Fruit fly (Drosophila melanogaster) whole organism, adult: Measurements from ENCODE around the gene CG9518.

Experiments used
- CG11617 ChIP-seq: fragments of 200-800 bp; sonication (Bioruptor generic); optimal IDR thresholded peaks from 2 replicates; lab custom pipeline; 2017; ENCODE audit warnings: mild to moderate bottlenecking, missing biosample characterization, missing genetic modification reagents, missing genetic modification characterization
- CG12768 ChIP-seq: fragments of 200-800 bp; sonication (Bioruptor generic); optimal IDR thresholded peaks from 2 replicates; lab custom pipeline; 2017; ENCODE audit warnings: missing biosample characterization, missing genetic modification characterization, mild to moderate bottlenecking, moderate library complexity, missing genetic modification reagents
- CG14711 ChIP-seq: fragments of 200-800 bp; sonication (Bioruptor generic); optimal IDR thresholded peaks from 2 replicates; lab custom pipeline; 2018; ENCODE audit warnings: missing biosample characterization, mild to moderate bottlenecking, missing genetic modification characterization, moderate library complexity
- CG5204 ChIP-seq: fragments of 200-800 bp; sonication (Bioruptor generic); optimal IDR thresholded peaks from 2 replicates; lab custom pipeline; 2016; ENCODE audit warnings: missing biosample characterization, missing genetic modification characterization
- CG7101 ChIP-seq: fragments of 200-800 bp; sonication (Bioruptor generic); optimal IDR thresholded peaks from 2 replicates; lab custom pipeline; 2018; ENCODE audit warnings: missing biosample characterization, mild to moderate bottlenecking, missing genetic modification characterization, moderate library complexity
- Clk ChIP-seq: fragments of 200-800 bp; sonication (Bioruptor generic); optimal IDR thresholded peaks from 2 replicates; lab custom pipeline; 2017; ENCODE audit warnings: missing biosample characterization, missing genetic modification characterization
- Crg-1 ChIP-seq: fragments of 200-800 bp; sonication (Bioruptor generic); optimal IDR thresholded peaks from 2 replicates; lab custom pipeline; 2016; ENCODE audit warnings: missing biosample characterization, missing genetic modification characterization
- Hr96 ChIP-seq: fragments of 200-800 bp; sonication (Bioruptor generic); optimal IDR thresholded peaks from 2 replicates; lab custom pipeline; 2016; ENCODE audit warnings: missing biosample characterization, missing genetic modification characterization
- Mnt ChIP-seq: fragments of 200-800 bp; sonication (Bioruptor generic); optimal IDR thresholded peaks from 2 replicates; lab custom pipeline; 2016; ENCODE audit warnings: missing biosample characterization, mild to moderate bottlenecking, missing genetic modification characterization
- bab1 ChIP-seq: fragments of 200-800 bp; sonication (Bioruptor generic); optimal IDR thresholded peaks from 3 replicates; lab custom pipeline; 2019; ENCODE audit warnings: missing biosample characterization, mild to moderate bottlenecking, missing genetic modification characterization, moderate library complexity
- cnc ChIP-seq, 2 experiments: fragments of >200 bp; optimal IDR thresholded peaks; 2 replicates each; lab custom pipeline; 2017
- kay ChIP-seq: fragments of 200-800 bp; sonication (Bioruptor generic); peaks from one replicate; lab custom pipeline; 2016; ENCODE audit warnings: missing biosample characterization, missing genetic modification characterization, borderline replicate concordance
- ovo ChIP-seq: fragments of 200-800 bp; sonication (Bioruptor generic); optimal IDR thresholded peaks from 2 replicates; lab custom pipeline; 2016; ENCODE audit warnings: missing biosample characterization, missing genetic modification characterization
- pad ChIP-seq: fragments of 200-800 bp; sonication (Bioruptor generic); optimal IDR thresholded peaks from 3 replicates; lab custom pipeline; 2017; ENCODE audit warnings: missing biosample characterization, missing genetic modification characterization, mild to moderate bottlenecking, moderate library complexity, missing genetic modification reagents
- tj ChIP-seq: fragments of 200-800 bp; sonication (Bioruptor generic); optimal IDR thresholded peaks from 3 replicates; lab custom pipeline; 2017; ENCODE audit warnings: missing biosample characterization, mild to moderate bottlenecking, missing genetic modification characterization, moderate library complexity
- toe ChIP-seq: fragments of 200-800 bp; sonication (Bioruptor generic); optimal IDR thresholded peaks from 2 replicates; lab custom pipeline; 2016; ENCODE audit warnings: missing biosample characterization, missing genetic modification characterization

CG9518 gene

dm6 chrX:14825470-14825787 lies 45.6 kb downstream of the CG9518 start:
- TF ChIP-seq tj (GFP tag; lab: Kevin White, UChicago): no peak
- no peak for TF ChIP-seq Clk (GFP tag; lab: Kevin White, UChicago)
- no peak for TF ChIP-seq Hr96 (GFP tag; lab: Kevin White, UChicago)
- TF ChIP-seq ovo (GFP tag; lab: Kevin White, UChicago): no peak
- no peak for TF ChIP-seq kay (GFP tag; lab: Kevin White, UChicago)
- TF ChIP-seq CG5204 (GFP tag; lab: Kevin White, UChicago): no peak
- no peak for TF ChIP-seq CG11617 (GFP tag; lab: Kevin White, UChicago)
- TF ChIP-seq Mnt (GFP tag; lab: Kevin White, UChicago): no peak
- no peak for TF ChIP-seq toe (GFP tag; lab: Kevin White, UChicago)
- no peak for TF ChIP-seq CG7101 (tag; lab: Kevin White, UChicago)

dm6 chrX:14824690-14825469 lies 46.1 kb downstream of the CG9518 start:
- TF ChIP-seq kay (GFP tag; lab: Kevin White, UChicago) (no peak), bab1 (GFP tag; lab: Kevin White, UChicago) (no peak), CG11617 (GFP tag; lab: Kevin White, UChicago) (no peak), cnc (optimal IDR thresholded peaks at IDR 0.05; lab: Kevin White, UChicago) (no peak), Hr96 (GFP tag; lab: Kevin White, UChicago) (no peak), CG14711 (tag; lab: Kevin White, UChicago) (no peak), Clk (GFP tag; lab: Kevin White, UChicago) (no peak), pad (GFP tag; lab: Kevin White, UChicago) (no peak), CG12768 (GFP tag; lab: Kevin White, UChicago) (no peak), Crg-1 (GFP tag; lab: Kevin White, UChicago) (no peak), tj (GFP tag; lab: Kevin White, UChicago) (no peak), ovo (GFP tag; lab: Kevin White, UChicago) (no peak), CG7101 (tag; lab: Kevin White, UChicago) (no peak)
